Worm (Caenorhabditis elegans) whole organism, L4 larva: Measurements from ENCODE around the gene K08H2.7.

Source experiments
- ceh-20 ChIP-seq: fragments of 200-800 bp; sonication (Bioruptor generic); IDR thresholded peaks from 2 replicates; pipeline ENCODE4 v1.3.6; 2022; ENCODE audit warnings: missing genetic modification reagents, missing genetic modification characterization, missing compliant biosample characterization
- dpl-1 ChIP-seq: fragments of 150-350 bp; optimal IDR thresholded peaks from 2 replicates; lab custom pipeline; 2014; ENCODE audit warnings: missing biosample characterization, missing genetic modification reagents, missing genetic modification characterization
- lin-13 ChIP-seq: fragments of 150-350 bp; optimal IDR thresholded peaks from 2 replicates; lab custom pipeline; 2014; ENCODE audit warnings: missing biosample characterization, missing genetic modification reagents, missing genetic modification characterization
- madf-9 ChIP-seq: fragments of 200-800 bp; sonication (Bioruptor generic); conservative IDR thresholded peaks from 2 replicates; pipeline ENCODE4 v1.3.6; 2022; ENCODE audit warnings: missing genetic modification reagents, missing genetic modification characterization, missing compliant biosample characterization
- nhr-11 ChIP-seq: fragments of 150-350 bp; optimal IDR thresholded peaks from 2 replicates; lab custom pipeline; 2014; ENCODE audit warnings: missing biosample characterization, missing genetic modification characterization
- pha-4 ChIP-seq, 2 experiments: fragments of 150-350 bp in 1 of 2; fragments of 200-800 bp in 1 of 2; sonication (Bioruptor generic) in 1 of 2; IDR thresholded peaks in 1 of 2; optimal IDR thresholded peaks in 1 of 2; 2 replicates each; pipeline versions ENCODE4 v1.3.6 to Lab custom; 2014 to 2022; ENCODE audit warnings: missing genetic modification characterization in 2 of 2, missing genetic modification reagents in 2 of 2, missing biosample characterization in 1 of 2, missing compliant biosample characterization in 1 of 2

DNA sequence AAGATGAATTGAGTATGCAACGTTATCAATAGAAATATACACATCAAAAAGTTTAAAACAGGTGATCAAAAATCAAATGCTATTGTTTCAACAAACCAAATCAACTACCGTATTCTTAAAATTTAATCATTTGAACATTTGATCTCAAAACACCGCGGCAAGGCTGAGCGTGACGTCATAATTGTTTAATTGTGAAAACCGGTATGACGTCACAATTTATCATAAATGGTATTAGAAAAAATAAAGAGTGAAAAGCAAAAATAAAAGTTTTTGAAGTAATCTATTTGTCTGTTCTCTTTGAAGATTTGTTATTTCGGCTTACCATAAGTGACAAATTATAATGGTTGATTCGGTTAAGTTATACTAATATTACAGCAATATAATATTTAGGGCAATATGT, 20.5 kb downstream of the K08H2.7 start:
- TF ChIP-seq pha-4 (GFP tag; IDR thresholded peaks at IDR 0.05; lab: Robert Waterston, UW) (no peak), pha-4 (tag; optimal IDR thresholded peaks at IDR 0.05; lab: Kevin White, UChicago) (no peak), madf-9 (GFP tag; lab: Robert Waterston, UW) (no peak), ceh-20 (GFP tag; lab: Robert Waterston, UW) (no peak), dpl-1 (GFP tag; lab: Kevin White, UChicago) (no peak), nhr-11 (tag; lab: Kevin White, UChicago) (no peak), lin-13 (no peak)
